Fruit fly (Drosophila melanogaster) whole organism, pupa: ENCODE data around the gene Phb1.

Experiments
- CG34367 ChIP-seq: fragments of 200-800 bp; sonication (Bioruptor generic); optimal IDR thresholded peaks from 2 replicates; lab custom pipeline; 2018; ENCODE audit warnings: missing biosample characterization, mild to moderate bottlenecking, missing genetic modification characterization
- Ets98B ChIP-seq: fragments of 200-800 bp; sonication (Bioruptor generic); IDR thresholded peaks from 2 replicates; pipeline ENCODE4 v1.3.6; 2022; ENCODE audit warnings: missing biosample characterization, missing genetic modification characterization

DNA sequence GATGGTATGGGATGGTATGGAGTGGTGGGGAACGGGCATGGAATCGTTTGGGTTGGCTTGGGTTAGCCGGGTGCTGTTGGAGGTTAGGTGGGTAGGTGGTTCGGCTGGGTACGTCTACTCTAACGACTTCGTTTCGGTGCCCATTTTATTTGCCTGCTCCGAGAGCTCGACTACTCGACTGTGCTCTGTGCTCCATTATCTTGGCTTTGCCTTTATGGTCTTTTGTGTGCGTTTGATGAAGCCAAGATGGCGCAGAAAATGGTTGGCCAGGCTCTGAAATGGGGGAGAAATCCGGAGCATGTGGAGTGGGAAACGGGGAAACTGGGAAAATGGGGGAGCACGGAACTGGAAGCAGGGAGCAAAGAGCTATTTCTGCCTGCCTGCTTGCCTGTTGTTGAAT, 29.8 kb downstream of the Phb1 start:
- no peak for TF ChIP-seq CG34367
- no peak for TF ChIP-seq Ets98B (GFP tag; lab: Robert Waterston, UW)
